Worm (Caenorhabditis elegans) whole organism, young adult: ENCODE data around the gene T25B9.5.

Experiments
- B0261.1 ChIP-seq: sonication (generic microtip); optimal IDR thresholded peaks from 2 replicates; lab custom pipeline; 2016; ENCODE audit warnings: mild to moderate bottlenecking, missing genetic modification characterization, moderate library complexity, missing compliant biosample characterization
- C06A6.2 ChIP-seq: fragments of 200-800 bp; sonication (Bioruptor generic); conservative IDR thresholded peaks from 2 replicates; pipeline ENCODE4 v1.3.6; 2022; ENCODE audit warnings: missing genetic modification characterization, missing compliant biosample characterization
- C17E4.6 ChIP-seq: fragments of 200-800 bp; sonication (Bioruptor generic); IDR thresholded peaks from 2 replicates; pipeline ENCODE4 v1.3.6; 2022; ENCODE audit warnings: missing genetic modification reagents, missing genetic modification characterization, missing compliant biosample characterization
- F10E7.11 ChIP-seq: sonication (generic microtip); optimal IDR thresholded peaks from 2 replicates; lab custom pipeline; 2017; ENCODE audit warnings: mild to moderate bottlenecking, missing genetic modification characterization, moderate library complexity, missing compliant biosample characterization
- F23B12.7 ChIP-seq: sonication (generic microtip); optimal IDR thresholded peaks from 2 replicates; lab custom pipeline; 2017; ENCODE audit warnings: missing genetic modification characterization, mild to moderate bottlenecking, missing compliant biosample characterization, antibody characterized with exemption, moderate library complexity; ENCODE audit not compliant: insufficient read depth
- F49E8.2 ChIP-seq: sonication (generic microtip); optimal IDR thresholded peaks from 3 replicates; lab custom pipeline; 2017; ENCODE audit warnings: missing genetic modification characterization, mild to moderate bottlenecking, missing compliant biosample characterization, antibody characterized with exemption, moderate library complexity; ENCODE audit not compliant: insufficient read depth
- F57A8.1 ChIP-seq: fragments of 200-800 bp; sonication (Bioruptor generic); optimal IDR thresholded peaks from 2 replicates; lab custom pipeline; 2018; ENCODE audit warnings: mild to moderate bottlenecking, missing genetic modification characterization, moderate library complexity, missing compliant biosample characterization
- K12H6.12 ChIP-seq: fragments of 200-800 bp; sonication (Bioruptor generic); optimal IDR thresholded peaks from 2 replicates; lab custom pipeline; 2018; ENCODE audit warnings: mild to moderate bottlenecking, missing genetic modification characterization, missing compliant biosample characterization
- T07F8.4 ChIP-seq: sonication (generic microtip); optimal IDR thresholded peaks from 2 replicates; lab custom pipeline; 2016; ENCODE audit warnings: mild to moderate bottlenecking, missing genetic modification characterization, moderate library complexity, missing compliant biosample characterization
- T26A5.8 ChIP-seq: sonication (generic microtip); optimal IDR thresholded peaks from 2 replicates; lab custom pipeline; 2016; ENCODE audit warnings: missing genetic modification characterization, missing compliant biosample characterization
- Y53G8AR.9 ChIP-seq: fragments of 200-800 bp; sonication (Bioruptor generic); conservative IDR thresholded peaks from 2 replicates; pipeline ENCODE4 v1.3.6; 2022; ENCODE audit warnings: missing genetic modification reagents, missing genetic modification characterization, missing compliant biosample characterization
- Y67H2A.10 ChIP-seq: fragments of 200-800 bp; sonication (Bioruptor generic); conservative IDR thresholded peaks from 2 replicates; pipeline ENCODE4 v1.3.6; 2022; ENCODE audit warnings: missing genetic modification reagents, missing genetic modification characterization, missing compliant biosample characterization
- akir-1 ChIP-seq: fragments of 200-800 bp; sonication (Bioruptor generic); optimal IDR thresholded peaks from 2 replicates; lab custom pipeline; 2018; ENCODE audit warnings: mild to moderate bottlenecking, missing genetic modification characterization, moderate library complexity, missing compliant biosample characterization
- ama-1 ChIP-seq, 3 experiments: fragments of 150-350 bp in 1 of 3; sonication (generic microtip) in 2 of 3; optimal IDR thresholded peaks; 2 replicates each; lab custom pipeline; 2014 to 2018; ENCODE audit warnings: missing biosample characterization in 2 of 3, missing genetic modification characterization in 2 of 3, missing genetic modification reagents in 2 of 3
- aptf-2 ChIP-seq: fragments of 200-800 bp; sonication (Bioruptor generic); conservative IDR thresholded peaks from 2 replicates; pipeline ENCODE4 v1.3.6; 2022; ENCODE audit warnings: missing genetic modification reagents, missing genetic modification characterization, missing compliant biosample characterization
- aptf-3 ChIP-seq: fragments of 200-800 bp; sonication (Bioruptor generic); IDR thresholded peaks from 2 replicates; pipeline ENCODE4 v1.3.6; 2022; ENCODE audit warnings: missing genetic modification characterization, missing compliant biosample characterization
- attf-3 ChIP-seq: fragments of 200-800 bp; sonication (Bioruptor generic); conservative IDR thresholded peaks from 2 replicates; pipeline ENCODE4 v1.3.6; 2022; ENCODE audit warnings: missing genetic modification reagents, missing genetic modification characterization, missing compliant biosample characterization
- bed-2 ChIP-seq: fragments of 200-800 bp; sonication (Bioruptor generic); IDR thresholded peaks from 2 replicates; pipeline ENCODE4 v1.3.6; 2022; ENCODE audit warnings: missing genetic modification reagents, missing genetic modification characterization, missing compliant biosample characterization
- cebp-1 ChIP-seq, 2 experiments: fragments of 200-800 bp in 1 of 2; sonication (Bioruptor generic) in 1 of 2; sonication (generic microtip) in 1 of 2; IDR thresholded peaks in 1 of 2; optimal IDR thresholded peaks in 1 of 2; 2 replicates each; pipeline versions ENCODE4 v1.3.6 to Lab custom; 2017 to 2022; ENCODE audit warnings: missing compliant biosample characterization in 2 of 2, missing genetic modification characterization in 2 of 2, mild to moderate bottlenecking in 1 of 2, missing genetic modification reagents in 1 of 2, moderate library complexity in 1 of 2
- ceh-79 ChIP-seq: sonication (generic microtip); optimal IDR thresholded peaks from 2 replicates; lab custom pipeline; 2017; ENCODE audit warnings: mild to moderate bottlenecking, missing genetic modification characterization, missing compliant biosample characterization
- dpff-1 ChIP-seq: sonication (generic microtip); optimal IDR thresholded peaks from 2 replicates; lab custom pipeline; 2017; ENCODE audit warnings: mild to moderate bottlenecking, missing genetic modification characterization, missing compliant biosample characterization
- ekl-4 ChIP-seq: fragments of 200-800 bp; sonication (Bioruptor generic); IDR thresholded peaks from 2 replicates; pipeline ENCODE4 v1.3.6; 2022; ENCODE audit warnings: missing genetic modification reagents, missing genetic modification characterization, missing compliant biosample characterization
- fkh-3 ChIP-seq: sonication (generic microtip); optimal IDR thresholded peaks from 2 replicates; lab custom pipeline; 2016; ENCODE audit warnings: mild to moderate bottlenecking, missing genetic modification characterization, missing compliant biosample characterization
- gei-17 ChIP-seq: fragments of 200-800 bp; sonication (Bioruptor generic); optimal IDR thresholded peaks from 2 replicates; lab custom pipeline; 2018; ENCODE audit warnings: mild to moderate bottlenecking, missing genetic modification characterization, missing compliant biosample characterization
- hlh-12 ChIP-seq: sonication (generic microtip); optimal IDR thresholded peaks from 2 replicates; lab custom pipeline; 2016; ENCODE audit warnings: missing genetic modification characterization, missing compliant biosample characterization
- hlh-26 ChIP-seq: fragments of 200-800 bp; sonication (Bioruptor generic); conservative IDR thresholded peaks from 2 replicates; pipeline ENCODE4 v1.3.6; 2022; ENCODE audit warnings: missing genetic modification reagents, missing genetic modification characterization, missing compliant biosample characterization
- hmg-1.2 ChIP-seq: fragments of 200-800 bp; sonication (Bioruptor generic); IDR thresholded peaks from 2 replicates; pipeline ENCODE4 v1.3.6; 2022; ENCODE audit warnings: missing genetic modification reagents, missing genetic modification characterization, missing compliant biosample characterization
- hrde-1 ChIP-seq: sonication (generic microtip); optimal IDR thresholded peaks from 2 replicates; lab custom pipeline; 2016; ENCODE audit warnings: missing genetic modification characterization, mild to moderate bottlenecking, missing compliant biosample characterization, moderate library complexity, missing genotype, missing genetic modification reagents, borderline replicate concordance
- lin-26 ChIP-seq: fragments of 200-800 bp; sonication (Bioruptor generic); IDR thresholded peaks from 2 replicates; pipeline ENCODE4 v1.3.6; 2022; ENCODE audit warnings: missing genetic modification reagents, missing genetic modification characterization, missing compliant biosample characterization
- madf-6 ChIP-seq: fragments of 200-800 bp; sonication (Bioruptor generic); IDR thresholded peaks from 2 replicates; pipeline ENCODE4 v1.3.6; 2022; ENCODE audit warnings: missing genetic modification reagents, missing genetic modification characterization, missing compliant biosample characterization
- mel-28 ChIP-seq: sonication (generic microtip); optimal IDR thresholded peaks from 2 replicates; lab custom pipeline; 2016; ENCODE audit warnings: borderline replicate concordance, mild to moderate bottlenecking, missing genetic modification characterization, missing compliant biosample characterization
- nfya-2 ChIP-seq: fragments of 200-800 bp; sonication (Bioruptor generic); IDR thresholded peaks from 2 replicates; pipeline ENCODE4 v1.3.6; 2022; ENCODE audit warnings: missing genetic modification reagents, missing genetic modification characterization, missing compliant biosample characterization
- nhr-120 ChIP-seq: fragments of 200-800 bp; sonication (Bioruptor generic); IDR thresholded peaks from 2 replicates; pipeline ENCODE4 v1.3.6; 2022; ENCODE audit warnings: missing genetic modification characterization, missing compliant biosample characterization
- nhr-179 ChIP-seq: sonication (generic microtip); optimal IDR thresholded peaks from 2 replicates; lab custom pipeline; 2016; ENCODE audit warnings: mild to moderate bottlenecking, missing genetic modification characterization, missing compliant biosample characterization
- pbrm-1 ChIP-seq: fragments of 200-800 bp; sonication (Bioruptor generic); IDR thresholded peaks from 2 replicates; pipeline ENCODE4 v1.3.6; 2022; ENCODE audit warnings: missing genetic modification reagents, missing genetic modification characterization, missing compliant biosample characterization
- repo-1 ChIP-seq: sonication (generic microtip); optimal IDR thresholded peaks from 2 replicates; lab custom pipeline; 2017; ENCODE audit warnings: mild to moderate bottlenecking, missing genetic modification characterization, missing compliant biosample characterization
- rpc-1 ChIP-seq, 2 experiments: fragments of 150-350 bp in 1 of 2; sonication (generic microtip) in 1 of 2; optimal IDR thresholded peaks; 2 replicates each; lab custom pipeline; 2014 to 2018; ENCODE audit warnings: missing biosample characterization in 1 of 2, missing genetic modification characterization in 1 of 2, missing genetic modification reagents in 1 of 2, missing genotype in 1 of 2
- sdz-38 ChIP-seq: sonication (generic microtip); optimal IDR thresholded peaks from 2 replicates; lab custom pipeline; 2016; ENCODE audit warnings: missing genotype, missing genetic modification characterization, missing compliant biosample characterization
- tbp1 ChIP-seq: fragments of 200-800 bp; sonication (Bioruptor generic); optimal IDR thresholded peaks from 2 replicates; lab custom pipeline; 2018; ENCODE audit warnings: mild to moderate bottlenecking, missing genetic modification characterization, missing compliant biosample characterization
- tlf-1 ChIP-seq: fragments of 200-800 bp; sonication (Bioruptor generic); optimal IDR thresholded peaks from 2 replicates; lab custom pipeline; 2018; ENCODE audit warnings: mild to moderate bottlenecking, missing genetic modification characterization, missing compliant biosample characterization
- unc-130 ChIP-seq: sonication (generic microtip); optimal IDR thresholded peaks from 2 replicates; lab custom pipeline; 2016; ENCODE audit warnings: missing genetic modification reagents, missing genetic modification characterization, missing compliant biosample characterization
- xnd-1 ChIP-seq: sonication (generic microtip); optimal IDR thresholded peaks from 2 replicates; lab custom pipeline; 2016; ENCODE audit warnings: missing genotype, missing genetic modification reagents, missing genetic modification characterization, missing compliant biosample characterization
- zfh-2 ChIP-seq: fragments of 200-800 bp; sonication (Bioruptor generic); conservative IDR thresholded peaks from 2 replicates; pipeline ENCODE4 v1.3.6; 2022; ENCODE audit warnings: missing genetic modification reagents, missing genetic modification characterization, missing compliant biosample characterization
- zim-3 ChIP-seq: sonication (generic microtip); optimal IDR thresholded peaks from 2 replicates; lab custom pipeline; 2017; ENCODE audit warnings: mild to moderate bottlenecking, missing genetic modification characterization, moderate library complexity, missing compliant biosample characterization
- ztf-25 ChIP-seq: fragments of 200-800 bp; sonication (Bioruptor generic); IDR thresholded peaks from 2 replicates; pipeline ENCODE4 v1.3.6; 2022; ENCODE audit warnings: missing genetic modification reagents, missing genetic modification characterization, missing compliant biosample characterization
- ztf-6 ChIP-seq: fragments of 200-800 bp; sonication (Bioruptor generic); IDR thresholded peaks from 2 replicates; pipeline ENCODE4 v1.3.6; 2022; ENCODE audit warnings: missing genetic modification reagents, missing genetic modification characterization, missing compliant biosample characterization

The T25B9.5 gene

ce11 chrIV:10737011-10737553 lies 17.5 kb downstream of the T25B9.5 start, which contains the start of gene grl-21 (continued):
- TF ChIP-seq mel-28 (tag; lab: Kevin White, UChicago) (peak; percentile 8), nfya-2 (GFP tag; lab: Robert Waterston, UW) (no peak), cebp-1 (GFP tag; IDR thresholded peaks at IDR 0.05; lab: Robert Waterston, UW) (no peak), cebp-1 (tag; optimal IDR thresholded peaks at IDR 0.05; lab: Kevin White, UChicago) (no peak), F23B12.7 (no peak), gei-17 (GFP tag; lab: Kevin White, UChicago) (no peak), hrde-1 (tag; lab: Kevin White, UChicago) (peak; percentile 58), F57A8.1 (no peak), hlh-26 (GFP tag; lab: Robert Waterston, UW) (no peak), Y53G8AR.9 (GFP tag; lab: Robert Waterston, UW) (0 out of 2 replicates have a peak, but pooled peaks have one; percentile 43), aptf-2 (GFP tag; lab: Robert Waterston, UW) (no peak), akir-1 (no peak), hmg-1.2 (GFP tag; lab: Robert Waterston, UW) (0 out of 2 replicates have a peak, but pooled peaks have one; percentile 11), tlf-1 (GFP tag; lab: Kevin White, UChicago) (peak; percentile 23), zim-3 (tag; lab: Kevin White, UChicago) (no peak), repo-1 (tag; lab: Kevin White, UChicago) (no peak), bed-2 (GFP tag; lab: Robert Waterston, UW) (no peak), zfh-2 (no peak), F10E7.11 (tag; lab: Kevin White, UChicago) (peak; percentile 12), aptf-3 (GFP tag; lab: Robert Waterston, UW) (no peak), unc-130 (GFP tag; lab: Kevin White, UChicago) (no peak), nhr-120 (GFP tag; lab: Robert Waterston, UW) (no peak), C17E4.6 (GFP tag; lab: Robert Waterston, UW) (0 out of 2 replicates have a peak, but pooled peaks have one; percentile 28), pbrm-1 (GFP tag; lab: Robert Waterston, UW) (0 out of 2 replicates have a peak, but pooled peaks have one; percentile 21), ztf-25 (GFP tag; lab: Robert Waterston, UW) (no peak), tbp1 (GFP tag; lab: Kevin White, UChicago) (no peak), ama-1 (optimal IDR thresholded peaks at IDR 0.05; lab: Kevin White, UChicago) (no peak), ama-1 (GFP tag; optimal IDR thresholded peaks at IDR 0.05; lab: Kevin White, UChicago) (no peak), attf-3 (GFP tag; lab: Robert Waterston, UW) (0 out of 2 replicates have a peak, but pooled peaks have one; percentile 16), T07F8.4 (tag; lab: Kevin White, UChicago) (no peak), lin-26 (GFP tag; lab: Robert Waterston, UW) (peak; percentile 50; the same call in 1 of the 2 replicates), nhr-179 (tag; lab: Kevin White, UChicago) (no peak), dpff-1 (no peak), ekl-4 (GFP tag; lab: Robert Waterston, UW) (peak; percentile 42; the same call in 1 of the 2 replicates), xnd-1 (peak; percentile 17), hlh-12 (no peak), ztf-6 (GFP tag; lab: Robert Waterston, UW) (no peak), ceh-79 (tag; lab: Kevin White, UChicago) (no peak), rpc-1 (optimal IDR thresholded peaks at IDR 0.05; lab: Kevin White, UChicago) (no peak), rpc-1 (tag; optimal IDR thresholded peaks at IDR 0.05; lab: Kevin White, UChicago) (no peak), madf-6 (peak; percentile 69), F49E8.2 (tag; lab: Kevin White, UChicago) (peak; percentile 36), T26A5.8 (peak; percentile 39), sdz-38 (no peak), K12H6.12 (no peak), C06A6.2 (GFP tag; lab: Robert Waterston, UW) (no peak), Y67H2A.10 (GFP tag; lab: Robert Waterston, UW) (no peak), fkh-3 (tag; lab: Kevin White, UChicago) (no peak), B0261.1 (no peak)
